Worm (Caenorhabditis elegans): Measurements from ENCODE around the gene nhr-230.
A peak's percentile ranks its signal among the peaks of the same experiment; 100 is the strongest.

The nhr-230 gene

ce11 chrV:18842468-18842867 is 4.1 kb upstream of the nhr-230 start:
- TF ChIP-seq dao-5 (tag; optimal IDR thresholded peaks at IDR 0.05) (no peak), W03F9.2 (tag; optimal IDR thresholded peaks at IDR 0.05) (no peak), him-1 (tag; optimal IDR thresholded peaks at IDR 0.05) (no peak)

- TF ChIP-seq W03F9.2 (tag; optimal IDR thresholded peaks at IDR 0.05) (no peak), him-1 (tag; optimal IDR thresholded peaks at IDR 0.05) (no peak), dao-5 (tag; optimal IDR thresholded peaks at IDR 0.05) (no peak)
These were observed 2.0 kb downstream of the nhr-230 start for ce11 chrV:18848578-18848977.

- TF ChIP-seq dao-5 (tag; optimal IDR thresholded peaks at IDR 0.05) (no peak), him-1 (tag; optimal IDR thresholded peaks at IDR 0.05) (no peak), W03F9.2 (tag; optimal IDR thresholded peaks at IDR 0.05) (no peak)
These were observed 8.2 kb downstream of the nhr-230 start for ce11 chrV:18854788-18855187.

ce11 chrV:18859121-18859520 is 12.5 kb downstream of the nhr-230 start, which contains the start of gene wars-1:
Gene wars-1, minus strand, starts transcription at chrV:18859221.
- TF ChIP-seq W03F9.2 (tag; optimal IDR thresholded peaks at IDR 0.05): no peak
- no peak for TF ChIP-seq dao-5 (tag; optimal IDR thresholded peaks at IDR 0.05)
- TF ChIP-seq him-1 (tag; optimal IDR thresholded peaks at IDR 0.05): no peak

- TF ChIP-seq him-1 (tag; optimal IDR thresholded peaks at IDR 0.05) (no peak), W03F9.2 (tag; optimal IDR thresholded peaks at IDR 0.05) (no peak), dao-5 (tag; optimal IDR thresholded peaks at IDR 0.05) (no peak)
These were observed 21.9 kb downstream of the nhr-230 start for ce11 chrV:18868517-18868916.

- TF ChIP-seq dao-5 (tag; optimal IDR thresholded peaks at IDR 0.05) (no peak), him-1 (tag; optimal IDR thresholded peaks at IDR 0.05) (no peak), W03F9.2 (tag; optimal IDR thresholded peaks at IDR 0.05) (no peak)
These were observed 24.4 kb downstream of the nhr-230 start for ce11 chrV:18870955-18871354.

ce11 chrV:18873833-18874232 is 27.3 kb downstream of the nhr-230 start, which contains the start of gene ceh-51:
Gene ceh-51, plus strand, starts transcription at chrV:18874133.
- TF ChIP-seq W03F9.2 (tag; optimal IDR thresholded peaks at IDR 0.05) (no peak), him-1 (tag; optimal IDR thresholded peaks at IDR 0.05) (no peak), dao-5 (tag; optimal IDR thresholded peaks at IDR 0.05) (no peak)

ce11 chrV:18894924-18895388 is 48.4 kb downstream of the nhr-230 start, which contains the start of gene emb-4:
Gene emb-4, minus strand, starts transcription at chrV:18894974.
- TF ChIP-seq W03F9.2 (tag; optimal IDR thresholded peaks at IDR 0.05): peak; percentile 55
- TF ChIP-seq him-1 (tag; optimal IDR thresholded peaks at IDR 0.05): no peak

- TF ChIP-seq him-1 (tag; optimal IDR thresholded peaks at IDR 0.05) (no peak), W03F9.2 (tag; optimal IDR thresholded peaks at IDR 0.05) (no peak), dao-5 (tag; optimal IDR thresholded peaks at IDR 0.05) (no peak)
These were observed 53.9 kb downstream of the nhr-230 start, which contains the start of gene nhr-243 for ce11 chrV:18900437-18900836. Gene nhr-243, minus strand, starts transcription at chrV:18900537.

ce11 chrV:18901530-18901929 is 55.0 kb downstream of the nhr-230 start:
- TF ChIP-seq him-1 (tag; optimal IDR thresholded peaks at IDR 0.05) (no peak), dao-5 (tag; optimal IDR thresholded peaks at IDR 0.05) (no peak), W03F9.2 (tag; optimal IDR thresholded peaks at IDR 0.05) (no peak)
